Worm (Caenorhabditis elegans): ENCODE results near the gene F52F10.2.

DNA sequence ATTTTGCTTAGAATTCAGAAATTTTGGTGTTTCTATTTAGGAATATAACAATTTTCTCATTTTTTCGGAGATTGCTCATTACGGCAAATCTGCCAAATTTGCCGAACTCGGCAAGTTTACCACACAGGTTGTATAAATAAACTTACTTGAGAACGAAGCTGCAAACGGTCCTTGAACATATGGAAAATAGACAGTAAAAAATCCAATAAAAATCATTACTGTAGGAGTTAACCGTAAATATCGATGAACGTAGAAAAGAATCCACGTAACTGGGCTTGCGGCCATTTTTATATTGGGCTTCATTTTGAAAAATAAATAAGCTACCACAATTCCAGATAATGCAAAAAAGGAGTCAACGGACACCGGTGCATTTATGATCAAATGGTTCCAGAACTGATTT is 7.7 kb upstream of the F52F10.2 start:
- TF ChIP-seq lin-13 (GFP tag; optimal IDR thresholded peaks at IDR 0.05) (no peak), zip-11 (GFP tag; IDR thresholded peaks at IDR 0.05) (no peak), T20F7.1 (GFP tag; optimal IDR thresholded peaks at IDR 0.05) (no peak), ztf-11 (tag; optimal IDR thresholded peaks at IDR 0.05) (no peak), ama-1 (optimal IDR thresholded peaks at IDR 0.05) (no peak), egl-27 (tag; optimal IDR thresholded peaks at IDR 0.05) (no peak), nhr-76 (tag; optimal IDR thresholded peaks at IDR 0.05) (no peak)
